Worm (Caenorhabditis elegans) whole organism, L4 larva: ENCODE measurements around the gene C24H10.2.

Experiments
- F10B5.3 ChIP-seq: sonication (generic microtip); optimal IDR thresholded peaks from 2 replicates; lab custom pipeline; 2016; ENCODE audit warnings: mild to moderate bottlenecking, missing genetic modification characterization, missing compliant biosample characterization
- T20F7.1 ChIP-seq: fragments of 200-800 bp; sonication (Bioruptor generic); optimal IDR thresholded peaks from 2 replicates; lab custom pipeline; 2018; ENCODE audit warnings: mild to moderate bottlenecking, missing genetic modification characterization, missing compliant biosample characterization
- aly-2 ChIP-seq: sonication (generic microtip); optimal IDR thresholded peaks from 2 replicates; lab custom pipeline; 2018; ENCODE audit warnings: missing biosample characterization, missing genetic modification characterization
- ceh-44 ChIP-seq: fragments of 200-800 bp; sonication (Bioruptor generic); IDR thresholded peaks from 2 replicates; pipeline ENCODE4 v1.3.6; 2022; ENCODE audit warnings: missing genetic modification reagents, missing genetic modification characterization, missing compliant biosample characterization
- daf-12 ChIP-seq: fragments of 150-350 bp; optimal IDR thresholded peaks from 2 replicates; lab custom pipeline; 2014; ENCODE audit warnings: missing biosample characterization, missing genetic modification reagents, missing genetic modification characterization
- daf-19 ChIP-seq: fragments of 200-800 bp; sonication (Bioruptor generic); conservative IDR thresholded peaks from 2 replicates; pipeline ENCODE4 v1.3.6; 2022; ENCODE audit warnings: missing genetic modification characterization, missing compliant biosample characterization
- dmd-8 ChIP-seq: fragments of 200-800 bp; sonication (Bioruptor generic); IDR thresholded peaks from 2 replicates; pipeline ENCODE4 v1.3.6; 2022; ENCODE audit warnings: missing genetic modification characterization, missing compliant biosample characterization
- dpl-1 ChIP-seq: fragments of 150-350 bp; optimal IDR thresholded peaks from 2 replicates; lab custom pipeline; 2014; ENCODE audit warnings: missing biosample characterization, missing genetic modification reagents, missing genetic modification characterization
- duxl-1 ChIP-seq: sonication (generic microtip); optimal IDR thresholded peaks from 2 replicates; lab custom pipeline; 2016; ENCODE audit warnings: mild to moderate bottlenecking, missing genetic modification characterization, moderate library complexity, missing compliant biosample characterization; ENCODE audit not compliant: poor library complexity
- egl-27 ChIP-seq: sonication (generic microtip); optimal IDR thresholded peaks from 3 replicates; lab custom pipeline; 2017; ENCODE audit warnings: missing biosample characterization, missing genetic modification reagents, missing genetic modification characterization
- gei-8 ChIP-seq: fragments of 200-800 bp; sonication (Bioruptor generic); optimal IDR thresholded peaks from 2 replicates; lab custom pipeline; 2018; ENCODE audit warnings: mild to moderate bottlenecking, missing genetic modification characterization, missing compliant biosample characterization
- hlh-11 ChIP-seq: fragments of 200-800 bp; sonication (Bioruptor generic); optimal IDR thresholded peaks from 2 replicates; lab custom pipeline; 2018; ENCODE audit warnings: mild to moderate bottlenecking, missing genetic modification characterization, missing compliant biosample characterization
- hmg-1.1 ChIP-seq: fragments of 200-800 bp; sonication (Bioruptor generic); IDR thresholded peaks from 2 replicates; pipeline ENCODE4 v1.3.6; 2022; ENCODE audit warnings: missing genetic modification reagents, missing genetic modification characterization, missing compliant biosample characterization
- lin-13 ChIP-seq: fragments of 150-350 bp; optimal IDR thresholded peaks from 2 replicates; lab custom pipeline; 2014; ENCODE audit warnings: missing biosample characterization, missing genetic modification reagents, missing genetic modification characterization
- lin-15B ChIP-seq: fragments of 150-350 bp; sonication (generic microtip); optimal IDR thresholded peaks from 3 replicates; lab custom pipeline; 2014; ENCODE audit warnings: missing biosample characterization, missing genetic modification characterization
- lin-39 ChIP-seq: fragments of 150-350 bp; optimal IDR thresholded peaks from 2 replicates; lab custom pipeline; 2014; ENCODE audit warnings: missing biosample characterization, missing genetic modification reagents, missing genetic modification characterization
- madf-9 ChIP-seq: fragments of 200-800 bp; sonication (Bioruptor generic); conservative IDR thresholded peaks from 2 replicates; pipeline ENCODE4 v1.3.6; 2022; ENCODE audit warnings: missing genetic modification reagents, missing genetic modification characterization, missing compliant biosample characterization
- mdt-29 ChIP-seq: fragments of 200-800 bp; sonication (Bioruptor generic); IDR thresholded peaks from 2 replicates; pipeline ENCODE4 v1.3.6; 2022; ENCODE audit warnings: missing genetic modification reagents, missing genetic modification characterization, missing compliant biosample characterization
- mxl-2 ChIP-seq: fragments of 200-800 bp; sonication (Bioruptor generic); conservative IDR thresholded peaks from 2 replicates; pipeline ENCODE4 v1.3.6; 2022; ENCODE audit warnings: missing genetic modification reagents, missing genetic modification characterization, missing compliant biosample characterization
- nhr-111 ChIP-seq: fragments of 200-800 bp; sonication (Bioruptor generic); optimal IDR thresholded peaks from 2 replicates; lab custom pipeline; 2018; ENCODE audit warnings: mild to moderate bottlenecking, missing genetic modification characterization, missing compliant biosample characterization
- nhr-237 ChIP-seq: sonication (generic microtip); optimal IDR thresholded peaks from 2 replicates; lab custom pipeline; 2017; ENCODE audit warnings: missing biosample characterization, missing genetic modification characterization
- nhr-41 ChIP-seq: fragments of 200-800 bp; sonication (Bioruptor generic); IDR thresholded peaks from 2 replicates; pipeline ENCODE4 v1.3.6; 2022; ENCODE audit warnings: missing genetic modification reagents, missing genetic modification characterization, missing compliant biosample characterization
- nhr-48 ChIP-seq: sonication (generic microtip); optimal IDR thresholded peaks from 2 replicates; lab custom pipeline; 2016; ENCODE audit warnings: mild to moderate bottlenecking, missing genetic modification characterization, missing compliant biosample characterization
- nhr-6 ChIP-seq: fragments of 150-350 bp; optimal IDR thresholded peaks from 2 replicates; lab custom pipeline; 2014; ENCODE audit warnings: missing biosample characterization, missing genetic modification characterization
- nhr-76 ChIP-seq: fragments of 150-350 bp; optimal IDR thresholded peaks from 2 replicates; lab custom pipeline; 2014; ENCODE audit warnings: missing biosample characterization, missing genetic modification characterization
- pqm-1 ChIP-seq: sonication (generic microtip); optimal IDR thresholded peaks from 2 replicates; lab custom pipeline; 2017; ENCODE audit warnings: missing biosample characterization, missing genetic modification characterization
- rbr-2 ChIP-seq: sonication (generic microtip); optimal IDR thresholded peaks from 2 replicates; lab custom pipeline; 2016; ENCODE audit warnings: missing genotype, missing genetic modification characterization, missing compliant biosample characterization
- saeg-2 ChIP-seq: fragments of 200-800 bp; sonication (Bioruptor generic); IDR thresholded peaks from 2 replicates; pipeline ENCODE4 v1.3.6; 2022; ENCODE audit warnings: missing genetic modification reagents, missing genetic modification characterization, missing compliant biosample characterization
- snpc-4 ChIP-seq: fragments of 150-350 bp; optimal IDR thresholded peaks from 2 replicates; lab custom pipeline; 2014; ENCODE audit warnings: missing biosample characterization, missing genetic modification characterization
- tag-97 ChIP-seq: fragments of 200-800 bp; sonication (Bioruptor generic); IDR thresholded peaks from 2 replicates; pipeline ENCODE4 v1.3.6; 2022; ENCODE audit warnings: missing genetic modification characterization, missing compliant biosample characterization
- tra-1 ChIP-seq: fragments of 200-800 bp; sonication (Bioruptor generic); IDR thresholded peaks from 2 replicates; pipeline ENCODE4 v1.3.6; 2022; ENCODE audit warnings: missing genetic modification reagents, missing genetic modification characterization, missing compliant biosample characterization
- unc-62 ChIP-seq, 3 experiments: fragments of 150-350 bp in 1 of 3; sonication (generic microtip); optimal IDR thresholded peaks in 2 of 3; peaks in 1 of 3; 1 replicate in 1 of 3; 2 replicates in 2 of 3; lab custom pipeline; 2014 to 2017; ENCODE audit warnings: missing biosample characterization in 3 of 3, missing genetic modification characterization in 3 of 3, missing genetic modification reagents in 3 of 3, missing genotype in 1 of 3
- vab-7 ChIP-seq: fragments of 200-800 bp; sonication (Bioruptor generic); IDR thresholded peaks from 2 replicates; pipeline ENCODE4 v1.3.6; 2022; ENCODE audit warnings: missing genetic modification reagents, missing genetic modification characterization, missing compliant biosample characterization
- zip-11 ChIP-seq: fragments of 200-800 bp; sonication (Bioruptor generic); IDR thresholded peaks from 2 replicates; pipeline ENCODE4 v1.3.6; 2022; ENCODE audit warnings: missing genetic modification characterization, missing compliant biosample characterization
- zip-2 ChIP-seq: fragments of 150-350 bp; optimal IDR thresholded peaks from 2 replicates; lab custom pipeline; 2014; ENCODE audit warnings: missing biosample characterization, missing genetic modification characterization

The C24H10.2 gene

DNA sequence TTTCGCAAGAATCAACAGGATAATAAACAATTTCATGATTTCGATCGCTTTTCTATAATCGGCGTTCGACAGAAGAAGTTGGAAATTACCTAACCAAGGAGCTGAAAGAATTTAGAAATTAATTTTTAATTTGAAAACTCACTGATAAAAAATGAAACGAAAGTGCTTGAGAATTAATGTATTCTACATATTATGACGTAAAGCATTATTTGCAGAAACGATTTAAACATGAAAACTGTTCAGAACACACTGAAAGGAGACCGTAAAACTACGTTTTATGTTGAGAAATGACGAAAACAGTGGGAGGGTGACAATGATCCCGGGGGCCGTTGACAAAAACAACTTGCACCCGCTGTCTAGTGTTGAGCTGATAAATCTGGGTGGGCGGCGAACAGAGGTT is 26.7 kb upstream of the C24H10.2 start, which contains the start of gene ZC449.5:
TSS of gene ZC449.5 (minus strand) at position 101 of the 400 bp plus-strand sequence.
- TF ChIP-seq tra-1, result no peak
- peak; percentile 39 for TF ChIP-seq pqm-1 (tag; lab: Kevin White, UChicago)
- TF ChIP-seq dpl-1 (GFP tag; lab: Kevin White, UChicago), result no peak
- TF ChIP-seq, all 104 proteins: peak for 1

DNA sequence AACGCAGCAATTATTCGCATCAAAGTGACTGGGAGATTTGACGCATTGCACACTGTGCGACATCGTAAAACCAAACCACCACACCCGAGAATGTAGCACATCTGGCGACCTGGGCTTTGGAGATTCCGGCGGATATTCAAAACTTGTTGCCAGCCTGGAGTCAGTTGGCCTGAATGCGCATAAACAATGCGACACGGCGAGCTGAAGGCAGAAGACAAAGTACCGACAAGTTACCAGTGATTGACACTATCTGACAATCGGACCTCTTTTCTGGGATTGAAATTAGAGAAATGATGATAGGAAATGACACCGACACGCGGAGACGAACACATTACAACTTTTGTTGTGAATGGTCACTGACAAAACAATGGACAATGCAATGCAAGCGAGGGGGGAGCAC is 25.6 kb upstream of the C24H10.2 start:
- TF ChIP-seq nhr-48 (tag; lab: Kevin White, UChicago) (no peak), daf-12 (tag; lab: Kevin White, UChicago) (no peak), madf-9 (no peak), zip-2 (tag; lab: Kevin White, UChicago) (no peak), ceh-44 (no peak), hmg-1.1 (GFP tag; lab: Robert Waterston, UW) (no peak), saeg-2 (no peak), snpc-4 (tag; lab: Kevin White, UChicago) (no peak), lin-15B (tag; lab: Kevin White, UChicago) (no peak), zip-11 (no peak), daf-19 (GFP tag; lab: Robert Waterston, UW) (no peak), T20F7.1 (GFP tag; lab: Kevin White, UChicago) (no peak), hlh-11 (no peak)

DNA sequence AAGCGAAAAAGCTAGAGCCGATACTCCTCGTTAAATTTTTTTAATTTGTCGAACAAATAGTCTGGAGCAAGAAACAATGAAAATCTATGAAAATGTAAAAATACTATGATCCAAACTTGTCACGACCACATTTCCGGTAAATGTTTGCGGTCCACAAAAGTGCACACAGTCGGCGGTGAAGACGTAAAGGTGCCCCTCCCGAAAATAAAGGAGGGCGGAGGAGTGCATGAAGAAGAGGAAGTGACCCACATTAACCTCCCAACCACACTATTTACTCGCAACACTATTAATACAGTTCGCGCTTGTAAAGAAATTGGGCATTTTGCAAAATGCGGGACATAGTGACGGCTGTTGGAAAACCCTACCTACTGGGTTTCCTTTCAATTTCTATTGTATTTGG is 24.4 kb upstream of the C24H10.2 start:
- TF ChIP-seq unc-62 (GFP tag; optimal IDR thresholded peaks at IDR 0.05 in 1 of 2; lab: Kevin White, UChicago) (peak in 1 of 2 experiments; percentile 92), unc-62 (tag; optimal IDR thresholded peaks at IDR 0.05; lab: Kevin White, UChicago) (no peak), tag-97 (GFP tag; lab: Robert Waterston, UW) (no peak)

DNA sequence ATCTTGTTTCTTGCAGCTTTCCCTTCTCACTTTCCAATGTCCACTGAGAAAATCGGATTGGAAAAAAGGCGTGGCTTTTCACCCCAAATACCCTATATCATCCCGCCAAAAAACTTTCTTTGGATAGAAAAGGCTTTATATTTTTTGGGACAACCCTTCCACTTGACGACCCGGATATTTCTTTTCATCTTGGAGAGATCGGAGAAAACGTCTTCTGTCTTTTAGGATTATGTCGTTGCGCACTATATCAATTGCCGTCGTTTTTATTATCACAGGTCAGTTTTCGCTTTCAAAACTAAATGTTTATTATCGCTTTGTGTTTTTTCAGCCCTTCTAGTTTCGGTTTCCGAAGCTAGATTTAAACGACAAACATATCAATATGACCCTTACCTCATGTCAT is 20.5 kb upstream of the C24H10.2 start, which contains the start of gene Y64H9A.2:
TSS of gene Y64H9A.2 (plus strand) at position 90 of the 400 bp plus-strand sequence.
- TF ChIP-seq gei-8, result no peak
- no peak for TF ChIP-seq mdt-29 (GFP tag; lab: Robert Waterston, UW)
- no peak for TF ChIP-seq rbr-2 (tag; lab: Kevin White, UChicago)
- TF ChIP-seq mxl-2 (GFP tag; lab: Robert Waterston, UW), result no peak
- TF ChIP-seq unc-62 (GFP tag; optimal IDR thresholded peaks at IDR 0.05 in 1 of 2; lab: Kevin White, UChicago), result peak in 1 of 2 experiments; percentile 30
- no peak for TF ChIP-seq unc-62 (tag; optimal IDR thresholded peaks at IDR 0.05; lab: Kevin White, UChicago)
- no peak for TF ChIP-seq egl-27

DNA sequence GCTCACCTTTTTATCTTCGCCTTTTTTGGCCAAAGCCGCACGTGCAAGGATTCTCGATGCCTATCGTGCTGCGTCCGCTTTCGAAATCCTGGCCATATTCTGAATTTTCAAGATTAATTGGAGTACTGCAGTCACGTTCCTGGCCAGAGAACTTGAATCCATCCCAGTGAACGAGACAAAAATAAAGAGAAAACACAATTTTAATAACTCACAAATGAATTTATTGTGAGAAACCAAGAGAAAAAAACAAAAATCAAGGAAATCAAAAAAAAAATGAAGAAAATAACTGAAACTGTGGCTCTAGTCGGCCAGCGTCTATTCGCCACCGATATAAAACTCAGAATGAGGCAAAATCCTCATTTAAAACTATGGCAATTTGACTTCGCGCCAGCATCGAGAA is 5.2 kb upstream of the C24H10.2 start, which contains the start of gene C24H10.4:
TSS of gene C24H10.4 (minus strand) at position 101 of the 400 bp plus-strand sequence.
- TF ChIP-seq nhr-76 (tag; lab: Kevin White, UChicago) (no peak), daf-19 (GFP tag; lab: Robert Waterston, UW) (no peak), T20F7.1 (GFP tag; lab: Kevin White, UChicago) (no peak), F10B5.3 (no peak), nhr-237 (no peak), vab-7 (GFP tag; lab: Robert Waterston, UW) (no peak), zip-2 (tag; lab: Kevin White, UChicago) (no peak), dmd-8 (GFP tag; lab: Robert Waterston, UW) (no peak), duxl-1 (tag; lab: Kevin White, UChicago) (no peak), ceh-44 (no peak), egl-27 (no peak), nhr-6 (tag; lab: Kevin White, UChicago) (no peak), nhr-41 (GFP tag; lab: Robert Waterston, UW) (no peak), lin-13 (no peak), nhr-111 (GFP tag; lab: Kevin White, UChicago) (no peak), aly-2 (tag; lab: Kevin White, UChicago) (no peak), lin-39 (tag; lab: Kevin White, UChicago) (no peak)
